Fruit fly (Drosophila melanogaster) whole organism, embryonic: ENCODE results near the gene TfIIA-S.

Source experiments
- CG10274 ChIP-seq: fragments of 200-800 bp; sonication (Bioruptor generic); optimal IDR thresholded peaks from 3 replicates; lab custom pipeline; 2017; ENCODE audit warnings: missing biosample characterization, mild to moderate bottlenecking, missing genetic modification characterization
- CG10654 ChIP-seq: fragments of 200-800 bp; sonication (Bioruptor generic); optimal IDR thresholded peaks from 2 replicates; lab custom pipeline; 2016; ENCODE audit warnings: missing biosample characterization, missing genetic modification characterization
- CG11247 ChIP-seq: fragments of 200-800 bp; sonication (Bioruptor generic); IDR thresholded peaks from 2 replicates; pipeline ENCODE4 v1.3.6; 2022; ENCODE audit warnings: missing biosample characterization, missing genetic modification characterization
- CG13123 ChIP-seq: fragments of 200-800 bp; sonication (Bioruptor generic); optimal IDR thresholded peaks from 2 replicates; lab custom pipeline; 2016; ENCODE audit warnings: missing biosample characterization, missing genetic modification characterization
- CG13287 ChIP-seq: fragments of 200-800 bp; sonication (Bioruptor generic); IDR thresholded peaks from 2 replicates; pipeline ENCODE4 v1.3.6; 2022; ENCODE audit warnings: missing biosample characterization, missing genetic modification characterization; ENCODE audit not compliant: partially characterized antibody
- CG15269 ChIP-seq: fragments of 200-800 bp; sonication (Bioruptor generic); optimal IDR thresholded peaks from 2 replicates; lab custom pipeline; 2018; ENCODE audit warnings: missing biosample characterization, mild to moderate bottlenecking, missing genetic modification characterization, moderate library complexity
- CG17385 ChIP-seq: fragments of 200-800 bp; sonication (Bioruptor generic); optimal IDR thresholded peaks from 3 replicates; lab custom pipeline; 2018; ENCODE audit warnings: missing biosample characterization, mild to moderate bottlenecking, missing genetic modification characterization
- CG1792 ChIP-seq: fragments of 200-800 bp; sonication (Bioruptor generic); optimal IDR thresholded peaks from 2 replicates; lab custom pipeline; 2016; ENCODE audit warnings: missing biosample characterization, missing genetic modification characterization
- CG18619 ChIP-seq: fragments of 200-800 bp; sonication (Bioruptor generic); optimal IDR thresholded peaks from 3 replicates; lab custom pipeline; 2017; ENCODE audit warnings: missing biosample characterization, mild to moderate bottlenecking, missing genetic modification characterization
- CG2202 ChIP-seq: fragments of 200-800 bp; sonication (Bioruptor generic); optimal IDR thresholded peaks from 2 replicates; lab custom pipeline; 2018; ENCODE audit warnings: missing biosample characterization, mild to moderate bottlenecking, missing genetic modification characterization
- CG2678 ChIP-seq: fragments of 200-800 bp; sonication (Bioruptor generic); optimal IDR thresholded peaks from 3 replicates; lab custom pipeline; 2019; ENCODE audit warnings: missing biosample characterization, mild to moderate bottlenecking, missing genetic modification characterization, moderate library complexity
- CG2889 ChIP-seq: fragments of 200-800 bp; sonication (Bioruptor generic); IDR thresholded peaks from 3 replicates; pipeline ENCODE4 v1.3.6; 2022; ENCODE audit warnings: missing biosample characterization, missing genetic modification characterization
- CG3995 ChIP-seq: fragments of 200-800 bp; sonication (Bioruptor generic); optimal IDR thresholded peaks from 3 replicates; lab custom pipeline; 2016; ENCODE audit warnings: missing biosample characterization, missing genetic modification characterization
- CG4282 ChIP-seq: fragments of 200-800 bp; sonication (Bioruptor generic); optimal IDR thresholded peaks from 2 replicates; lab custom pipeline; 2016; ENCODE audit warnings: missing biosample characterization, missing genetic modification characterization
- CG6854 ChIP-seq: fragments of 200-800 bp; sonication (Bioruptor generic); optimal IDR thresholded peaks from 3 replicates; lab custom pipeline; 2017; ENCODE audit warnings: missing biosample characterization, mild to moderate bottlenecking, missing genetic modification characterization
- CG8944 ChIP-seq: fragments of 200-800 bp; sonication (Bioruptor generic); optimal IDR thresholded peaks from 3 replicates; lab custom pipeline; 2016; ENCODE audit warnings: missing biosample characterization, missing genetic modification characterization
- CG9727 ChIP-seq: fragments of 200-800 bp; sonication (Bioruptor generic); optimal IDR thresholded peaks from 3 replicates; lab custom pipeline; 2017; ENCODE audit warnings: missing biosample characterization, mild to moderate bottlenecking, missing genetic modification characterization
- Gsc ChIP-seq: fragments of 200-800 bp; sonication (Bioruptor generic); IDR thresholded peaks from 2 replicates; pipeline ENCODE4 v1.3.6; 2022; ENCODE audit warnings: missing biosample characterization, missing genetic modification characterization
- H15 ChIP-seq: fragments of 200-800 bp; sonication (Bioruptor generic); IDR thresholded peaks from 3 replicates; pipeline ENCODE4 v1.3.6; 2022; ENCODE audit warnings: missing biosample characterization, missing genetic modification characterization
- HLHmδ ChIP-seq: fragments of 200-800 bp; sonication (Bioruptor generic); optimal IDR thresholded peaks from 2 replicates; lab custom pipeline; 2018; ENCODE audit warnings: missing biosample characterization, mild to moderate bottlenecking, missing genetic modification characterization, moderate library complexity
- Hr51 ChIP-seq, 2 experiments: fragments of 200-800 bp; sonication (Bioruptor generic); optimal IDR thresholded peaks; 2 replicates in 1 of 2; 3 replicates in 1 of 2; lab custom pipeline; 2016 to 2018; ENCODE audit warnings: missing biosample characterization in 2 of 2, missing genetic modification characterization in 2 of 2, mild to moderate bottlenecking in 1 of 2, moderate library complexity in 1 of 2
- MTF-1 ChIP-seq: fragments of 200-800 bp; sonication (Bioruptor generic); optimal IDR thresholded peaks from 2 replicates; lab custom pipeline; 2018; ENCODE audit warnings: missing biosample characterization, mild to moderate bottlenecking, missing genetic modification characterization, borderline replicate concordance
- Opbp ChIP-seq: fragments of 200-800 bp; sonication (Bioruptor generic); IDR thresholded peaks from 3 replicates; pipeline ENCODE4 v1.3.6; 2022; ENCODE audit warnings: missing biosample characterization, missing genetic modification characterization; ENCODE audit not compliant: partially characterized antibody
- Pdp1 ChIP-seq, 2 experiments: fragments of 200-800 bp; sonication (Bioruptor generic); optimal IDR thresholded peaks; 3 replicates each; lab custom pipeline; 2016; ENCODE audit warnings: missing biosample characterization in 2 of 2, missing genetic modification characterization in 2 of 2, mild to moderate bottlenecking in 1 of 2, moderate library complexity in 1 of 2
- Sox100B ChIP-seq: fragments of 200-800 bp; sonication (Bioruptor generic); optimal IDR thresholded peaks from 3 replicates; lab custom pipeline; 2018; ENCODE audit warnings: missing biosample characterization, mild to moderate bottlenecking, missing genetic modification characterization
- Xrp1 ChIP-seq: fragments of 200-800 bp; sonication (Bioruptor generic); IDR thresholded peaks from 2 replicates; pipeline ENCODE4 v1.3.6; 2022; ENCODE audit warnings: missing biosample characterization, missing genetic modification characterization
- bcd ChIP-seq: fragments of 200-800 bp; sonication (Bioruptor generic); optimal IDR thresholded peaks from 2 replicates; lab custom pipeline; 2017; ENCODE audit warnings: missing biosample characterization, mild to moderate bottlenecking, missing genetic modification characterization
- bsh ChIP-seq, 2 experiments: fragments of 200-800 bp; sonication (Bioruptor generic); optimal IDR thresholded peaks; 2 replicates each; lab custom pipeline; 2017 to 2018; ENCODE audit warnings: mild to moderate bottlenecking in 2 of 2, missing biosample characterization in 2 of 2, missing genetic modification characterization in 2 of 2, moderate library complexity in 1 of 2
- chm ChIP-seq: fragments of 200-800 bp; sonication (Bioruptor generic); IDR thresholded peaks from 2 replicates; pipeline ENCODE4 v1.3.6; 2022; ENCODE audit warnings: missing biosample characterization, missing genetic modification characterization
- ci ChIP-seq: fragments of 200-800 bp; sonication (Bioruptor generic); IDR thresholded peaks from 3 replicates; pipeline ENCODE4 v1.3.6; 2022; ENCODE audit warnings: missing biosample characterization, missing genetic modification characterization
- dan ChIP-seq: fragments of 200-800 bp; sonication (Bioruptor generic); IDR thresholded peaks from 2 replicates; pipeline ENCODE4 v1.3.6; 2022; ENCODE audit warnings: missing biosample characterization, missing genetic modification characterization
- danr ChIP-seq: fragments of 200-800 bp; sonication (Bioruptor generic); IDR thresholded peaks from 2 replicates; pipeline ENCODE4 v1.3.6; 2022; ENCODE audit warnings: missing biosample characterization, missing genetic modification characterization
- disco-r ChIP-seq: fragments of 200-800 bp; sonication (Bioruptor generic); optimal IDR thresholded peaks from 2 replicates; lab custom pipeline; 2016; ENCODE audit warnings: missing biosample characterization, missing genetic modification characterization
- emc ChIP-seq: fragments of 200-800 bp; sonication (Bioruptor generic); optimal IDR thresholded peaks from 2 replicates; lab custom pipeline; 2016; ENCODE audit warnings: missing biosample characterization, missing genetic modification characterization
- eve ChIP-seq, 2 experiments: fragments of >200 bp; optimal IDR thresholded peaks; 2 replicates each; lab custom pipeline; 2017; ENCODE audit warnings: missing biosample characterization in 2 of 2, missing genetic modification characterization in 2 of 2
- fd64A ChIP-seq: fragments of 200-800 bp; sonication (Bioruptor generic); optimal IDR thresholded peaks from 3 replicates; lab custom pipeline; 2018; ENCODE audit warnings: missing biosample characterization, mild to moderate bottlenecking, missing genetic modification characterization
- fd96Cb ChIP-seq: fragments of 200-800 bp; sonication (Bioruptor generic); optimal IDR thresholded peaks from 2 replicates; lab custom pipeline; 2018; ENCODE audit warnings: missing biosample characterization, mild to moderate bottlenecking, missing genetic modification characterization, moderate library complexity
- lov ChIP-seq, 2 experiments: fragments of 200-800 bp in 1 of 2; fragments of >200 bp in 1 of 2; sonication (Bioruptor generic) in 1 of 2; IDR thresholded peaks in 1 of 2; optimal IDR thresholded peaks in 1 of 2; 2 replicates in 1 of 2; 3 replicates in 1 of 2; pipeline versions ENCODE4 v1.3.6 to Lab custom; 2017 to 2022; ENCODE audit warnings: missing biosample characterization in 1 of 2, missing genetic modification characterization in 1 of 2
- luna ChIP-seq: fragments of 200-800 bp; sonication (Bioruptor generic); optimal IDR thresholded peaks from 2 replicates; lab custom pipeline; 2016; ENCODE audit warnings: missing biosample characterization, missing genetic modification characterization
- p53 ChIP-seq: fragments of 200-800 bp; sonication (Bioruptor generic); optimal IDR thresholded peaks from 2 replicates; lab custom pipeline; 2016; ENCODE audit warnings: missing biosample characterization, missing genetic modification characterization
- pros ChIP-seq: fragments of 200-800 bp; sonication (Bioruptor generic); optimal IDR thresholded peaks from 3 replicates; lab custom pipeline; 2019; ENCODE audit warnings: missing biosample characterization, mild to moderate bottlenecking, missing genetic modification characterization, moderate library complexity
- scrt ChIP-seq: fragments of 200-800 bp; sonication (Bioruptor generic); optimal IDR thresholded peaks from 2 replicates; lab custom pipeline; 2018; ENCODE audit warnings: missing biosample characterization, mild to moderate bottlenecking, missing genetic modification characterization, moderate library complexity
- seq ChIP-seq: fragments of 200-800 bp; sonication (Bioruptor generic); IDR thresholded peaks from 2 replicates; pipeline ENCODE4 v1.3.6; 2022; ENCODE audit warnings: missing biosample characterization, missing genetic modification characterization
- stwl ChIP-seq: fragments of 200-800 bp; sonication (Bioruptor generic); optimal IDR thresholded peaks from 3 replicates; lab custom pipeline; 2018; ENCODE audit warnings: missing biosample characterization, mild to moderate bottlenecking, missing genetic modification characterization, moderate library complexity
- trh ChIP-seq: fragments of 200-800 bp; sonication (Bioruptor generic); optimal IDR thresholded peaks from 2 replicates; lab custom pipeline; 2016; ENCODE audit warnings: missing biosample characterization, missing genetic modification characterization

TfIIA-S gene

dm6 chr3R:23938564-23939122 lies 47.8 kb upstream of the TfIIA-S start (continued):
- no peak for TF ChIP-seq seq (GFP tag; lab: Robert Waterston, UW)
- 0 out of 2 replicates have a peak, but pooled peaks have one; percentile 12 for TF ChIP-seq chm
- TF ChIP-seq CG17385 = peak; percentile 28
- no peak for TF ChIP-seq Sox100B (GFP tag; lab: Kevin White, UChicago)
- TF ChIP-seq CG6854 = peak; percentile 27
- peak; percentile 52 for TF ChIP-seq pros (GFP tag; lab: Kevin White, UChicago)
- no peak for TF ChIP-seq CG10274
- no peak for TF ChIP-seq MTF-1 (GFP tag; lab: Kevin White, UChicago)
- TF ChIP-seq CG15269 (tag; lab: Kevin White, UChicago) = no peak
- no peak for TF ChIP-seq p53 (GFP tag; lab: Kevin White, UChicago)
- peak in 1 of 2 experiments; percentile 93 for TF ChIP-seq Pdp1 (GFP tag; optimal IDR thresholded peaks at IDR 0.05; lab: Kevin White, UChicago)
- peak; percentile 3 for TF ChIP-seq CG2678

- TF ChIP-seq CG2202 (tag; lab: Kevin White, UChicago) (peak; percentile 56), scrt (GFP tag; lab: Kevin White, UChicago) (no peak), Hr51 (GFP tag; optimal IDR thresholded peaks at IDR 0.05; lab: Kevin White, UChicago) (peak; percentile 57 to 78), CG13287 (GFP tag; lab: Robert Waterston, UW) (peak; percentile 32; the same call in 1 of the 2 replicates), trh (peak; percentile 18), eve (GFP tag; optimal IDR thresholded peaks at IDR 0.05; lab: Kevin White, UChicago) (no peak), Gsc (GFP tag; lab: Robert Waterston, UW) (no peak), ci (GFP tag; lab: Robert Waterston, UW) (peak; percentile 92), CG18619 (peak; percentile 53), Xrp1 (peak; percentile 84), emc (GFP tag; lab: Kevin White, UChicago) (no peak), stwl (tag; lab: Kevin White, UChicago) (peak; percentile 36), CG9727 (GFP tag; lab: Kevin White, UChicago) (peak; percentile 53), HLHmδ (no peak), CG1792 (GFP tag; lab: Kevin White, UChicago) (peak; percentile 71), H15 (peak; percentile 69; the same call in 2 of the 3 replicates), lov (optimal IDR thresholded peaks at IDR 0.05; lab: Kevin White, UChicago) (no peak), lov (GFP tag; IDR thresholded peaks at IDR 0.05; lab: Robert Waterston, UW) (peak; percentile 88), bcd (peak; percentile 59), disco-r (peak; percentile 37), CG8944 (GFP tag; lab: Kevin White, UChicago) (peak; percentile 73), CG3995 (peak; percentile 42), dan (GFP tag; lab: Robert Waterston, UW) (no peak), fd64A (peak; percentile 53), CG13123 (GFP tag; lab: Kevin White, UChicago) (peak; percentile 54), danr (GFP tag; lab: Robert Waterston, UW) (peak; percentile 35; the same call in 1 of the 2 replicates), CG4282 (peak; percentile 60), bsh (GFP tag; optimal IDR thresholded peaks at IDR 0.05; lab: Kevin White, UChicago) (peak; percentile 90 to 98), Opbp (GFP tag; lab: Robert Waterston, UW) (0 out of 3 replicates have a peak, but pooled peaks have one; percentile 6), CG10654 (GFP tag; lab: Kevin White, UChicago) (peak; percentile 66), fd96Cb (tag; lab: Kevin White, UChicago) (peak; percentile 69), CG11247 (GFP tag; lab: Robert Waterston, UW) (peak; percentile 56; the same call in 1 of the 2 replicates), CG2889 (0 out of 3 replicates have a peak, but pooled peaks have one; percentile 44), luna (GFP tag; lab: Kevin White, UChicago) (peak; percentile 50)
These were observed 43.1 kb upstream of the TfIIA-S start, which contains the start of gene CG5854 for dm6 chr3R:23933684-23934575. TSS of gene CG5854 (plus strand) at chr3R:23933912.
